Fruit fly (Drosophila melanogaster) whole organism, embryonic: Measurements from ENCODE around the gene CG13297.

Experiments
- Ada2b ChIP-seq: fragments of 200-800 bp; sonication (Bioruptor generic); IDR thresholded peaks from 2 replicates; pipeline ENCODE4 v1.3.6; 2022; ENCODE audit warnings: missing biosample characterization, missing genetic modification characterization
- Bteb2 ChIP-seq: fragments of 200-800 bp; sonication (Bioruptor generic); optimal IDR thresholded peaks from 2 replicates; lab custom pipeline; 2016; ENCODE audit warnings: missing biosample characterization, missing genetic modification characterization
- CG10959 ChIP-seq: fragments of 200-800 bp; sonication (Bioruptor generic); IDR thresholded peaks from 2 replicates; pipeline ENCODE4 v1.3.6; 2022; ENCODE audit warnings: missing biosample characterization, missing genetic modification characterization
- CG10979 ChIP-seq: fragments of 200-800 bp; sonication (Bioruptor generic); optimal IDR thresholded peaks from 2 replicates; lab custom pipeline; 2018; ENCODE audit warnings: missing biosample characterization, mild to moderate bottlenecking, missing genetic modification characterization, moderate library complexity
- CG15479 ChIP-seq: fragments of 200-800 bp; sonication (Bioruptor generic); optimal IDR thresholded peaks from 3 replicates; lab custom pipeline; 2019; ENCODE audit warnings: missing biosample characterization, mild to moderate bottlenecking, missing genetic modification characterization, moderate library complexity
- CG1603 ChIP-seq: fragments of 200-800 bp; sonication (Bioruptor generic); optimal IDR thresholded peaks from 2 replicates; lab custom pipeline; 2019; ENCODE audit warnings: missing biosample characterization, mild to moderate bottlenecking, missing genetic modification characterization, moderate library complexity
- CG16863 ChIP-seq: fragments of 200-800 bp; sonication (Bioruptor generic); optimal IDR thresholded peaks from 3 replicates; lab custom pipeline; 2016; ENCODE audit warnings: missing biosample characterization, missing genetic modification characterization
- CG17328 ChIP-seq: fragments of 200-800 bp; sonication (Bioruptor generic); IDR thresholded peaks from 2 replicates; pipeline ENCODE4 v1.3.6; 2022; ENCODE audit warnings: missing biosample characterization, missing genetic modification characterization
- CG1832 ChIP-seq: fragments of 200-800 bp; sonication (Bioruptor generic); optimal IDR thresholded peaks from 2 replicates; lab custom pipeline; 2017; ENCODE audit warnings: missing biosample characterization, mild to moderate bottlenecking, missing genetic modification characterization, inconsistent platforms
- CG18599 ChIP-seq: fragments of 200-800 bp; sonication (Bioruptor generic); optimal IDR thresholded peaks from 3 replicates; lab custom pipeline; 2017; ENCODE audit warnings: missing biosample characterization, missing genetic modification characterization, mild to moderate bottlenecking, moderate library complexity, missing genetic modification reagents
- CG18619 ChIP-seq: fragments of 200-800 bp; sonication (Bioruptor generic); optimal IDR thresholded peaks from 3 replicates; lab custom pipeline; 2017; ENCODE audit warnings: missing biosample characterization, mild to moderate bottlenecking, missing genetic modification characterization
- CG2875 ChIP-seq: fragments of 200-800 bp; sonication (Bioruptor generic); optimal IDR thresholded peaks from 2 replicates; lab custom pipeline; 2017; ENCODE audit warnings: missing biosample characterization, mild to moderate bottlenecking, missing genetic modification characterization, missing genetic modification reagents
- CG30020 ChIP-seq: fragments of 200-800 bp; optimal IDR thresholded peaks from 2 replicates; lab custom pipeline; 2019; ENCODE audit warnings: missing biosample characterization, mild to moderate bottlenecking, missing genetic modification characterization, moderate library complexity
- CG5180 ChIP-seq: fragments of 200-800 bp; sonication (Bioruptor generic); optimal IDR thresholded peaks from 3 replicates; lab custom pipeline; 2017; ENCODE audit warnings: missing biosample characterization, missing genetic modification characterization, mild to moderate bottlenecking, moderate library complexity, missing genetic modification reagents
- CG6854 ChIP-seq: fragments of 200-800 bp; sonication (Bioruptor generic); optimal IDR thresholded peaks from 3 replicates; lab custom pipeline; 2017; ENCODE audit warnings: missing biosample characterization, mild to moderate bottlenecking, missing genetic modification characterization
- CG7745 ChIP-seq: fragments of 200-800 bp; sonication (Bioruptor generic); optimal IDR thresholded peaks from 2 replicates; lab custom pipeline; 2018; ENCODE audit warnings: missing biosample characterization, mild to moderate bottlenecking, missing genetic modification characterization, moderate library complexity
- CG7839 ChIP-seq: fragments of 200-800 bp; sonication (Bioruptor generic); optimal IDR thresholded peaks from 3 replicates; lab custom pipeline; 2018; ENCODE audit warnings: missing biosample characterization, mild to moderate bottlenecking, missing genetic modification characterization, moderate library complexity
- CG8281 ChIP-seq: fragments of 200-800 bp; sonication (Bioruptor generic); optimal IDR thresholded peaks from 2 replicates; lab custom pipeline; 2018; ENCODE audit warnings: missing biosample characterization, mild to moderate bottlenecking, missing genetic modification characterization, moderate library complexity
- CG9797 ChIP-seq: fragments of 200-800 bp; sonication (Bioruptor generic); optimal IDR thresholded peaks from 3 replicates; lab custom pipeline; 2018; ENCODE audit warnings: missing biosample characterization, mild to moderate bottlenecking, missing genetic modification characterization
- D19B ChIP-seq: fragments of 200-800 bp; sonication (Bioruptor generic); optimal IDR thresholded peaks from 2 replicates; lab custom pipeline; 2017; ENCODE audit warnings: missing biosample characterization, mild to moderate bottlenecking, missing genetic modification characterization
- Dp ChIP-seq: fragments of 200-800 bp; sonication (Bioruptor generic); optimal IDR thresholded peaks from 2 replicates; lab custom pipeline; 2018; ENCODE audit warnings: missing biosample characterization, mild to moderate bottlenecking, missing genetic modification characterization, moderate library complexity
- Hmr ChIP-seq: fragments of 200-800 bp; sonication (Bioruptor generic); optimal IDR thresholded peaks from 3 replicates; lab custom pipeline; 2017; ENCODE audit warnings: mild to moderate bottlenecking, missing biosample characterization, missing genetic modification reagents, missing genetic modification characterization
- Lhr ChIP-seq: fragments of 200-800 bp; sonication (Bioruptor generic); optimal IDR thresholded peaks from 3 replicates; lab custom pipeline; 2017; ENCODE audit warnings: mild to moderate bottlenecking, missing biosample characterization, missing genetic modification reagents, missing genetic modification characterization
- MESR4 ChIP-seq: fragments of 200-800 bp; sonication (Bioruptor generic); optimal IDR thresholded peaks from 2 replicates; lab custom pipeline; 2018; ENCODE audit warnings: missing biosample characterization, mild to moderate bottlenecking, missing genetic modification characterization, moderate library complexity
- Meics ChIP-seq: fragments of 200-800 bp; sonication (Bioruptor generic); optimal IDR thresholded peaks from 2 replicates; lab custom pipeline; 2017; ENCODE audit warnings: missing biosample characterization, mild to moderate bottlenecking, missing genetic modification characterization
- Mes4 ChIP-seq: fragments of 200-800 bp; sonication (Bioruptor generic); optimal IDR thresholded peaks from 2 replicates; lab custom pipeline; 2016; ENCODE audit warnings: missing biosample characterization, missing genetic modification characterization
- Myb ChIP-seq: fragments of 200-800 bp; sonication (Bioruptor generic); optimal IDR thresholded peaks from 2 replicates; lab custom pipeline; 2016; ENCODE audit warnings: missing biosample characterization, missing genetic modification characterization
- NK7.1 ChIP-seq: fragments of 200-800 bp; sonication (Bioruptor generic); optimal IDR thresholded peaks from 3 replicates; lab custom pipeline; 2016; ENCODE audit warnings: missing biosample characterization, missing genetic modification characterization
- Optix ChIP-seq: fragments of 200-800 bp; sonication (Bioruptor generic); IDR thresholded peaks from 3 replicates; pipeline ENCODE4 v1.3.6; 2022; ENCODE audit warnings: missing biosample characterization, missing genetic modification characterization
- Stat92E ChIP-seq, 3 experiments: fragments of >200 bp in 2 of 3; fragments of 200-800 bp in 1 of 3; sonication (Bioruptor generic) in 1 of 3; optimal IDR thresholded peaks; 2 replicates each; lab custom pipeline; 2017 to 2019; ENCODE audit warnings: missing biosample characterization in 3 of 3, missing genetic modification characterization in 3 of 3, mild to moderate bottlenecking in 1 of 3, moderate library complexity in 1 of 3
- Trl ChIP-seq, 3 experiments: fragments of >200 bp in 2 of 3; fragments of 200-800 bp in 1 of 3; sonication (Bioruptor generic) in 1 of 3; optimal IDR thresholded peaks; 2 replicates in 1 of 3; 3 replicates in 2 of 3; lab custom pipeline; 2016 to 2017; ENCODE audit warnings: missing biosample characterization in 1 of 3, missing genetic modification characterization in 1 of 3
- cas ChIP-seq: fragments of 200-800 bp; sonication (Bioruptor generic); IDR thresholded peaks from 2 replicates; pipeline ENCODE4 v1.3.6; 2022; ENCODE audit warnings: missing biosample characterization, missing genetic modification characterization
- chinmo ChIP-seq: fragments of 200-800 bp; sonication (Bioruptor generic); IDR thresholded peaks from 4 replicates; pipeline ENCODE4 v1.3.6; 2022; ENCODE audit warnings: missing biosample characterization, missing genetic modification characterization; ENCODE audit not compliant: partially characterized antibody
- dysf ChIP-seq: fragments of 200-800 bp; sonication (Bioruptor generic); IDR thresholded peaks from 3 replicates; pipeline ENCODE4 v1.3.6; 2022; ENCODE audit warnings: missing biosample characterization, missing genetic modification characterization
- ewg ChIP-seq: fragments of 200-800 bp; sonication (Bioruptor generic); optimal IDR thresholded peaks from 3 replicates; lab custom pipeline; 2017; ENCODE audit warnings: mild to moderate bottlenecking, missing biosample characterization, missing genetic modification reagents, missing genetic modification characterization
- fd96Cb ChIP-seq: fragments of 200-800 bp; sonication (Bioruptor generic); optimal IDR thresholded peaks from 2 replicates; lab custom pipeline; 2018; ENCODE audit warnings: missing biosample characterization, mild to moderate bottlenecking, missing genetic modification characterization, moderate library complexity
- gro ChIP-seq: fragments of 200-800 bp; sonication (Bioruptor generic); optimal IDR thresholded peaks from 2 replicates; lab custom pipeline; 2016; ENCODE audit warnings: missing biosample characterization, missing genetic modification characterization
- hbn ChIP-seq: fragments of 200-800 bp; sonication (Bioruptor generic); IDR thresholded peaks from 2 replicates; pipeline ENCODE4 v1.3.6; 2022; ENCODE audit warnings: missing biosample characterization, missing genetic modification characterization; ENCODE audit not compliant: partially characterized antibody
- hth ChIP-seq: fragments of >200 bp; optimal IDR thresholded peaks from 2 replicates; lab custom pipeline; 2017; ENCODE audit warnings: inconsistent platforms
- jumu ChIP-seq: fragments of 200-800 bp; sonication (Bioruptor generic); optimal IDR thresholded peaks from 3 replicates; lab custom pipeline; 2016; ENCODE audit warnings: missing biosample characterization, missing genetic modification characterization
- luna ChIP-seq: fragments of 200-800 bp; sonication (Bioruptor generic); optimal IDR thresholded peaks from 2 replicates; lab custom pipeline; 2016; ENCODE audit warnings: missing biosample characterization, missing genetic modification characterization
- nom ChIP-seq: fragments of 200-800 bp; sonication (Bioruptor generic); optimal IDR thresholded peaks from 2 replicates; lab custom pipeline; 2017; ENCODE audit warnings: missing biosample characterization, missing genetic modification characterization, mild to moderate bottlenecking, moderate library complexity, missing genetic modification reagents
- pb ChIP-seq: fragments of 200-800 bp; sonication (Bioruptor generic); optimal IDR thresholded peaks from 3 replicates; lab custom pipeline; 2016; ENCODE audit warnings: missing biosample characterization, missing genetic modification characterization
- pho ChIP-seq: fragments of 200-800 bp; sonication (Bioruptor generic); optimal IDR thresholded peaks from 2 replicates; lab custom pipeline; 2016; ENCODE audit warnings: missing biosample characterization, missing genetic modification characterization
- row ChIP-seq: fragments of 200-800 bp; sonication (Bioruptor generic); IDR thresholded peaks from 3 replicates; pipeline ENCODE4 v1.3.6; 2022; ENCODE audit warnings: missing biosample characterization, missing genetic modification characterization
- slou ChIP-seq: fragments of 200-800 bp; sonication (Bioruptor generic); optimal IDR thresholded peaks from 3 replicates; lab custom pipeline; 2016; ENCODE audit warnings: missing biosample characterization, missing genetic modification characterization
- ttk ChIP-seq: fragments of 200-800 bp; sonication (Bioruptor generic); IDR thresholded peaks from 2 replicates; pipeline ENCODE4 v2.1.2; 2022; ENCODE audit warnings: missing biosample characterization, missing genetic modification characterization
- twi ChIP-seq: fragments of 200-800 bp; optimal IDR thresholded peaks from 2 replicates; lab custom pipeline; 2019; ENCODE audit warnings: missing biosample characterization, mild to moderate bottlenecking, missing genetic modification characterization, moderate library complexity
- wor ChIP-seq: fragments of 200-800 bp; sonication (Bioruptor generic); IDR thresholded peaks from 2 replicates; pipeline ENCODE4 v1.3.6; 2022; ENCODE audit warnings: missing biosample characterization, missing genetic modification characterization

CG13297 gene

dm6 chr3L:6157327-6158032, at the start of gene CG13297 (continued):
- TF ChIP-seq dysf (GFP tag; lab: Robert Waterston, UW) = peak; percentile 57; the same call in 2 of the 3 replicates
- no peak for TF ChIP-seq CG9797 (GFP tag; lab: Kevin White, UChicago)
- no peak for TF ChIP-seq CG6854 (GFP tag; lab: Kevin White, UChicago)
- TF ChIP-seq hth (lab: Kevin White, UChicago) = no peak
- TF ChIP-seq Myb (GFP tag; lab: Kevin White, UChicago) = no peak
- no peak for TF ChIP-seq nom (GFP tag; lab: Kevin White, UChicago)
- TF ChIP-seq CG16863 (GFP tag; lab: Kevin White, UChicago) = no peak
- 0 out of 2 replicates have a peak, but pooled peaks have one; percentile 30 for TF ChIP-seq Ada2b (GFP tag; lab: Robert Waterston, UW)
- no peak for TF ChIP-seq CG7745 (tag; lab: Kevin White, UChicago)
- TF ChIP-seq wor = peak; percentile 58; the same call in 1 of the 2 replicates
- no peak for TF ChIP-seq CG17328 (GFP tag; lab: Robert Waterston, UW)
- TF ChIP-seq Lhr = no peak
- no peak for TF ChIP-seq CG1603 (tag; lab: Kevin White, UChicago)
- peak; percentile 39; the same call in 1 of the 2 replicates for TF ChIP-seq ttk
- TF ChIP-seq pho (GFP tag; lab: Kevin White, UChicago) = no peak
- TF ChIP-seq Mes4 (GFP tag; lab: Kevin White, UChicago) = no peak
- TF ChIP-seq D19B (GFP tag; lab: Kevin White, UChicago) = peak; percentile 30
- no peak for TF ChIP-seq MESR4
- TF ChIP-seq NK7.1 (GFP tag; lab: Kevin White, UChicago) = no peak
- TF ChIP-seq CG7839 (tag; lab: Kevin White, UChicago) = peak; percentile 64
- TF ChIP-seq CG10979 = peak; percentile 56
- peak; percentile 37 for TF ChIP-seq CG18599 (GFP tag; lab: Kevin White, UChicago)
- no peak for TF ChIP-seq CG2875 (GFP tag; lab: Kevin White, UChicago)
- peak; percentile 63 for TF ChIP-seq CG5180 (GFP tag; lab: Kevin White, UChicago)
- TF ChIP-seq CG15479 = no peak
- TF ChIP-seq Hmr = peak; percentile 6
- no peak for TF ChIP-seq CG10959 (GFP tag; lab: Robert Waterston, UW)
- no peak for TF ChIP-seq pb (GFP tag; lab: Kevin White, UChicago)
- no peak for TF ChIP-seq jumu (GFP tag; lab: Kevin White, UChicago)
- TF ChIP-seq CG30020 (tag; lab: Kevin White, UChicago) = no peak
- TF ChIP-seq chinmo (GFP tag; lab: Robert Waterston, UW) = no peak
- TF ChIP-seq fd96Cb (tag; lab: Kevin White, UChicago) = peak; percentile 71
- no peak for TF ChIP-seq hbn (GFP tag; lab: Robert Waterston, UW)
- TF ChIP-seq Bteb2 (GFP tag; lab: Kevin White, UChicago) = no peak
- peak; percentile 27 for TF ChIP-seq CG8281
- no peak for TF ChIP-seq slou (GFP tag; lab: Kevin White, UChicago)
- TF ChIP-seq CG1832 (GFP tag; lab: Kevin White, UChicago) = no peak
- no peak for TF ChIP-seq cas (GFP tag; lab: Robert Waterston, UW)
- peak; percentile 21 for TF ChIP-seq ewg
- no peak for TF ChIP-seq luna (GFP tag; lab: Kevin White, UChicago)
- no peak for TF ChIP-seq Trl (optimal IDR thresholded peaks at IDR 0.05; lab: Kevin White, UChicago)
- TF ChIP-seq Trl (GFP tag; optimal IDR thresholded peaks at IDR 0.05; lab: Kevin White, UChicago) = no peak
- TF ChIP-seq Stat92E (GFP tag; optimal IDR thresholded peaks at IDR 0.05; lab: Kevin White, UChicago) = no peak
- TF ChIP-seq CG18619 = no peak
- no peak for TF ChIP-seq gro (GFP tag; lab: Kevin White, UChicago)
- no peak for TF ChIP-seq Optix
- TF ChIP-seq twi (tag; lab: Kevin White, UChicago) = no peak
- TF ChIP-seq row (GFP tag; lab: Robert Waterston, UW) = peak; percentile 70
- TF ChIP-seq Dp = no peak
- peak; percentile 42 for TF ChIP-seq Meics
